Fruit fly (Drosophila melanogaster): ENCODE results near the gene CG12609.

DNA sequence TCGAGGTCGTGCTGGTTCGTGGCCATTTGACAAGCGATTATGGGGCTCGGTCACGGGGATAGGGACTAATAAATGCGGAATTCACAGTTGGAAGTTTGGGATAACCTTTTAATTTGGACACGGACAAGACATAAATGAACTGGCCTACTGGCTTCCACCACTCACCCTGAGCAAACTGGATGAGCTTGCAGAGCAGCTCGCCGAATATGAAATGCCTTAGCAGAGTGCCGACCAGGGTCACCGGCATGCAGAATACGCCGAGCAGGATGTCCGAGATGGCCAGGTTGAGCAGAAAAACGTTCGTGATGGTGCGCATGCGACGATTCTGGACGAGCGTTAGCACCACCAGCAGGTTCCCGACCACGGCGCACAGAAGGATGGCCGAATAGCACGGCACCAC lies 22.5 kb downstream of the CG12609 start, which contains the start of gene CG42302:
- TF ChIP-seq Abd-B (GFP tag; optimal IDR thresholded peaks at IDR 0.05) (no peak), h (GFP tag; optimal IDR thresholded peaks at IDR 0.05) (no peak), sage (GFP tag; optimal IDR thresholded peaks at IDR 0.05) (no peak)
